Fruit fly (Drosophila melanogaster) whole organism, embryonic: ENCODE results near the gene Targ2.

Source experiments
- Antp ChIP-seq: fragments of 200-800 bp; sonication (Bioruptor generic); optimal IDR thresholded peaks from 3 replicates; lab custom pipeline; 2016; ENCODE audit warnings: missing biosample characterization, missing genetic modification characterization
- Atf3 ChIP-seq: fragments of 200-800 bp; sonication (Bioruptor generic); optimal IDR thresholded peaks from 3 replicates; lab custom pipeline; 2016; ENCODE audit warnings: missing biosample characterization, missing genetic modification characterization
- Blimp-1 ChIP-seq: fragments of 200-800 bp; sonication (Bioruptor generic); optimal IDR thresholded peaks from 3 replicates; lab custom pipeline; 2018; ENCODE audit warnings: missing biosample characterization, missing genetic modification characterization, mild to moderate bottlenecking, moderate library complexity, missing genetic modification reagents
- Bteb2 ChIP-seq: fragments of 200-800 bp; sonication (Bioruptor generic); optimal IDR thresholded peaks from 2 replicates; lab custom pipeline; 2016; ENCODE audit warnings: missing biosample characterization, missing genetic modification characterization
- CG10321 ChIP-seq: fragments of 200-800 bp; sonication (Bioruptor generic); IDR thresholded peaks from 2 replicates; pipeline ENCODE4 v1.3.6; 2022; ENCODE audit warnings: missing biosample characterization, missing genetic modification characterization
- CG12071 ChIP-seq: fragments of 200-800 bp; sonication (Bioruptor generic); optimal IDR thresholded peaks from 3 replicates; lab custom pipeline; 2018; ENCODE audit warnings: missing biosample characterization, mild to moderate bottlenecking, missing genetic modification characterization
- CG12155 ChIP-seq: fragments of 200-800 bp; sonication (Bioruptor generic); optimal IDR thresholded peaks from 3 replicates; lab custom pipeline; 2016; ENCODE audit warnings: missing biosample characterization, missing genetic modification characterization
- CG12769 ChIP-seq: fragments of 200-800 bp; sonication (Bioruptor generic); optimal IDR thresholded peaks from 2 replicates; lab custom pipeline; 2019; ENCODE audit warnings: missing biosample characterization, mild to moderate bottlenecking, missing genetic modification characterization, moderate library complexity
- CG13424 ChIP-seq: fragments of 200-800 bp; sonication (Bioruptor generic); optimal IDR thresholded peaks from 2 replicates; lab custom pipeline; 2019; ENCODE audit warnings: missing biosample characterization, mild to moderate bottlenecking, missing genetic modification characterization, moderate library complexity
- CG14050 ChIP-seq: fragments of 200-800 bp; sonication (Bioruptor generic); IDR thresholded peaks from 3 replicates; pipeline ENCODE4 v1.3.6; 2022; ENCODE audit warnings: missing biosample characterization, missing genetic modification characterization
- CG14860 ChIP-seq: fragments of 200-800 bp; sonication (Bioruptor generic); IDR thresholded peaks from 3 replicates; pipeline ENCODE4 v1.3.6; 2022; ENCODE audit warnings: missing biosample characterization, missing genetic modification characterization; ENCODE audit not compliant: partially characterized antibody
- CG15073 ChIP-seq: fragments of 200-800 bp; sonication (Bioruptor generic); optimal IDR thresholded peaks from 2 replicates; lab custom pipeline; 2016; ENCODE audit warnings: missing biosample characterization, missing genetic modification characterization
- CG18011 ChIP-seq: fragments of 200-800 bp; sonication (Bioruptor generic); optimal IDR thresholded peaks from 2 replicates; lab custom pipeline; 2017; ENCODE audit warnings: missing biosample characterization, missing genetic modification characterization, mild to moderate bottlenecking, moderate library complexity, missing genotype
- CG18599 ChIP-seq: fragments of 200-800 bp; sonication (Bioruptor generic); optimal IDR thresholded peaks from 3 replicates; lab custom pipeline; 2017; ENCODE audit warnings: missing biosample characterization, missing genetic modification characterization, mild to moderate bottlenecking, moderate library complexity, missing genetic modification reagents
- CG30431 ChIP-seq: fragments of 200-800 bp; sonication (Bioruptor generic); optimal IDR thresholded peaks from 2 replicates; lab custom pipeline; 2017; ENCODE audit warnings: missing biosample characterization, missing genetic modification characterization
- CG4328 ChIP-seq: fragments of 200-800 bp; sonication (Bioruptor generic); optimal IDR thresholded peaks from 3 replicates; lab custom pipeline; 2017; ENCODE audit warnings: missing biosample characterization, missing genetic modification reagents, missing genetic modification characterization
- CG7987 ChIP-seq: fragments of 200-800 bp; sonication (Bioruptor generic); optimal IDR thresholded peaks from 2 replicates; lab custom pipeline; 2018; ENCODE audit warnings: missing biosample characterization, mild to moderate bottlenecking, missing genetic modification characterization, moderate library complexity
- CG9727 ChIP-seq: fragments of 200-800 bp; sonication (Bioruptor generic); optimal IDR thresholded peaks from 3 replicates; lab custom pipeline; 2017; ENCODE audit warnings: missing biosample characterization, mild to moderate bottlenecking, missing genetic modification characterization
- CG9932 ChIP-seq: fragments of 200-800 bp; sonication (Bioruptor generic); IDR thresholded peaks from 2 replicates; pipeline ENCODE4 v1.3.6; 2022; ENCODE audit warnings: missing biosample characterization, missing genetic modification characterization
- Dref ChIP-seq: fragments of 200-800 bp; sonication (Bioruptor generic); IDR thresholded peaks from 2 replicates; pipeline ENCODE4 v1.3.6; 2022; ENCODE audit warnings: missing biosample characterization, missing genetic modification characterization
- E2f1 ChIP-seq: fragments of 200-800 bp; sonication (Bioruptor generic); IDR thresholded peaks from 2 replicates; pipeline ENCODE4 v1.3.6; 2022; ENCODE audit warnings: missing biosample characterization, missing genetic modification characterization
- Ets65A ChIP-seq: fragments of 200-800 bp; sonication (Bioruptor generic); peaks from one replicate; lab custom pipeline; 2016; ENCODE audit warnings: missing biosample characterization, missing genetic modification characterization
- Ets97D ChIP-seq: fragments of 200-800 bp; sonication (Bioruptor generic); optimal IDR thresholded peaks from 3 replicates; lab custom pipeline; 2016; ENCODE audit warnings: missing biosample characterization, missing genetic modification characterization
- Fer2 ChIP-seq: fragments of 200-800 bp; sonication (Bioruptor generic); optimal IDR thresholded peaks from 2 replicates; lab custom pipeline; 2018; ENCODE audit warnings: missing biosample characterization, mild to moderate bottlenecking, missing genetic modification characterization, moderate library complexity
- Hr39 ChIP-seq: fragments of >200 bp; optimal IDR thresholded peaks from 2 replicates; lab custom pipeline; 2017
- Lpt ChIP-seq: fragments of >200 bp; optimal IDR thresholded peaks from 2 replicates; lab custom pipeline; 2018; ENCODE audit warnings: missing biosample characterization, missing genetic modification characterization
- Mes4 ChIP-seq: fragments of 200-800 bp; sonication (Bioruptor generic); optimal IDR thresholded peaks from 2 replicates; lab custom pipeline; 2016; ENCODE audit warnings: missing biosample characterization, missing genetic modification characterization
- Opbp ChIP-seq: fragments of 200-800 bp; sonication (Bioruptor generic); IDR thresholded peaks from 3 replicates; pipeline ENCODE4 v1.3.6; 2022; ENCODE audit warnings: missing biosample characterization, missing genetic modification characterization; ENCODE audit not compliant: partially characterized antibody
- Six4 ChIP-seq: fragments of 200-800 bp; sonication (Bioruptor generic); optimal IDR thresholded peaks from 2 replicates; lab custom pipeline; 2016; ENCODE audit warnings: missing biosample characterization, missing genetic modification characterization
- ab ChIP-seq: fragments of 200-800 bp; sonication (Bioruptor generic); optimal IDR thresholded peaks from 2 replicates; lab custom pipeline; 2016; ENCODE audit warnings: missing biosample characterization, missing genetic modification characterization
- ac ChIP-seq: fragments of 200-800 bp; sonication (Bioruptor generic); optimal IDR thresholded peaks from 3 replicates; lab custom pipeline; 2017; ENCODE audit warnings: missing biosample characterization, mild to moderate bottlenecking, missing genetic modification characterization
- bowl ChIP-seq: fragments of 200-800 bp; sonication (Bioruptor generic); IDR thresholded peaks from 2 replicates; pipeline ENCODE4 v1.3.6; 2022; ENCODE audit warnings: missing biosample characterization, missing genetic modification characterization
- cg ChIP-seq: fragments of 200-800 bp; sonication (Bioruptor generic); optimal IDR thresholded peaks from 3 replicates; lab custom pipeline; 2019; ENCODE audit warnings: missing biosample characterization, mild to moderate bottlenecking, missing genetic modification characterization, moderate library complexity
- chm ChIP-seq: fragments of 200-800 bp; sonication (Bioruptor generic); IDR thresholded peaks from 2 replicates; pipeline ENCODE4 v1.3.6; 2022; ENCODE audit warnings: missing biosample characterization, missing genetic modification characterization
- crol ChIP-seq: fragments of 200-800 bp; sonication (Bioruptor generic); IDR thresholded peaks from 2 replicates; pipeline ENCODE4 v1.3.6; 2022; ENCODE audit warnings: missing biosample characterization, missing genetic modification characterization
- dati ChIP-seq: fragments of 200-800 bp; sonication (Bioruptor generic); IDR thresholded peaks from 2 replicates; pipeline ENCODE4 v1.3.6; 2022; ENCODE audit warnings: missing biosample characterization, missing genetic modification characterization
- fru ChIP-seq: fragments of >200 bp; optimal IDR thresholded peaks from 2 replicates; lab custom pipeline; 2017
- gro ChIP-seq: fragments of 200-800 bp; sonication (Bioruptor generic); optimal IDR thresholded peaks from 2 replicates; lab custom pipeline; 2016; ENCODE audit warnings: missing biosample characterization, missing genetic modification characterization
- gsb-n ChIP-seq: fragments of 200-800 bp; sonication (Bioruptor generic); optimal IDR thresholded peaks from 3 replicates; lab custom pipeline; 2018; ENCODE audit warnings: missing biosample characterization, mild to moderate bottlenecking, missing genetic modification characterization
- ham ChIP-seq: fragments of 200-800 bp; sonication (Bioruptor generic); IDR thresholded peaks from 2 replicates; pipeline ENCODE4 v1.3.6; 2022; ENCODE audit warnings: missing biosample characterization, missing genetic modification characterization
- jumu ChIP-seq: fragments of 200-800 bp; sonication (Bioruptor generic); optimal IDR thresholded peaks from 3 replicates; lab custom pipeline; 2016; ENCODE audit warnings: missing biosample characterization, missing genetic modification characterization
- klu ChIP-seq: fragments of 200-800 bp; sonication (Bioruptor generic); IDR thresholded peaks from 2 replicates; pipeline ENCODE4 v1.3.6; 2022; ENCODE audit warnings: missing biosample characterization, missing genetic modification characterization
- mirr ChIP-seq: fragments of 200-800 bp; sonication (Bioruptor generic); optimal IDR thresholded peaks from 3 replicates; lab custom pipeline; 2018; ENCODE audit warnings: missing biosample characterization, mild to moderate bottlenecking, missing genetic modification characterization
- peb ChIP-seq: fragments of 200-800 bp; sonication (Bioruptor generic); IDR thresholded peaks from 2 replicates; pipeline ENCODE4 v1.3.6; 2022; ENCODE audit warnings: missing biosample characterization, missing genetic modification characterization
- repo ChIP-seq: fragments of 200-800 bp; sonication (Bioruptor generic); optimal IDR thresholded peaks from 2 replicates; lab custom pipeline; 2016; ENCODE audit warnings: missing biosample characterization, missing genetic modification characterization
- ro ChIP-seq: fragments of 200-800 bp; sonication (Bioruptor generic); IDR thresholded peaks from 2 replicates; pipeline ENCODE4 v1.3.6; 2022; ENCODE audit warnings: missing biosample characterization, missing genetic modification characterization
- row ChIP-seq: fragments of 200-800 bp; sonication (Bioruptor generic); IDR thresholded peaks from 3 replicates; pipeline ENCODE4 v1.3.6; 2022; ENCODE audit warnings: missing biosample characterization, missing genetic modification characterization
- seq ChIP-seq: fragments of 200-800 bp; sonication (Bioruptor generic); IDR thresholded peaks from 2 replicates; pipeline ENCODE4 v1.3.6; 2022; ENCODE audit warnings: missing biosample characterization, missing genetic modification characterization
- sqz ChIP-seq: fragments of 200-800 bp; sonication (Bioruptor generic); optimal IDR thresholded peaks from 3 replicates; lab custom pipeline; 2018; ENCODE audit warnings: missing biosample characterization, mild to moderate bottlenecking, missing genetic modification characterization
- ssp ChIP-seq: fragments of 200-800 bp; sonication (Bioruptor generic); IDR thresholded peaks from 2 replicates; pipeline ENCODE4 v1.3.6; 2022; ENCODE audit warnings: missing biosample characterization, missing genetic modification characterization
- vfl ChIP-seq: fragments of 200-800 bp; sonication (Bioruptor generic); optimal IDR thresholded peaks from 2 replicates; lab custom pipeline; 2016; ENCODE audit warnings: missing biosample characterization, missing genetic modification characterization
- vvl ChIP-seq: fragments of 200-800 bp; sonication (Bioruptor generic); IDR thresholded peaks from 2 replicates; pipeline ENCODE4 v1.3.6; 2022; ENCODE audit warnings: missing biosample characterization, missing genetic modification characterization
- wek ChIP-seq: fragments of 200-800 bp; sonication (Bioruptor generic); optimal IDR thresholded peaks from 3 replicates; lab custom pipeline; 2018; ENCODE audit warnings: missing biosample characterization, mild to moderate bottlenecking, missing genetic modification characterization, moderate library complexity
- zfh1 ChIP-seq: fragments of 200-800 bp; sonication (Bioruptor generic); IDR thresholded peaks from 3 replicates; pipeline ENCODE4 v1.3.6; 2022; ENCODE audit warnings: missing biosample characterization, missing genetic modification characterization

Targ2 gene

dm6 chr3L:21196563-21196962 is 6.5 kb downstream of the Targ2 start, which contains the start of the genes Targ3 and park (continued):
- TF ChIP-seq Antp (GFP tag; lab: Kevin White, UChicago) = peak; percentile 15
- no peak for TF ChIP-seq Fer2
- TF ChIP-seq Opbp (GFP tag; lab: Robert Waterston, UW) = no peak
- no peak for TF ChIP-seq ro (GFP tag; lab: Robert Waterston, UW)
- no peak for TF ChIP-seq Six4
- no peak for TF ChIP-seq CG9727 (GFP tag; lab: Kevin White, UChicago)
- no peak for TF ChIP-seq CG15073 (GFP tag; lab: Kevin White, UChicago)
- TF ChIP-seq Hr39 (lab: Kevin White, UChicago) = no peak
- no peak for TF ChIP-seq peb (GFP tag; lab: Robert Waterston, UW)
- no peak for TF ChIP-seq repo (GFP tag; lab: Kevin White, UChicago)
- no peak for TF ChIP-seq E2f1 (GFP tag; lab: Robert Waterston, UW)
- TF ChIP-seq CG7987 (GFP tag; lab: Kevin White, UChicago) = peak; percentile 47
- TF ChIP-seq jumu (GFP tag; lab: Kevin White, UChicago) = no peak
- no peak for TF ChIP-seq gsb-n (tag; lab: Kevin White, UChicago)
- TF ChIP-seq Bteb2 = peak; percentile 19
- TF ChIP-seq CG30431 (GFP tag; lab: Kevin White, UChicago) = no peak
- no peak for TF ChIP-seq bowl (GFP tag; lab: Robert Waterston, UW)
- no peak for TF ChIP-seq dati (GFP tag; lab: Robert Waterston, UW)
- no peak for TF ChIP-seq CG14860 (GFP tag; lab: Robert Waterston, UW)
- TF ChIP-seq ham (GFP tag; lab: Robert Waterston, UW) = no peak
- TF ChIP-seq fru = no peak
- no peak for TF ChIP-seq ab (GFP tag; lab: Kevin White, UChicago)
- TF ChIP-seq Mes4 (GFP tag; lab: Kevin White, UChicago) = peak; percentile 2
- TF ChIP-seq seq (GFP tag; lab: Robert Waterston, UW) = no peak
- TF ChIP-seq CG18599 (GFP tag; lab: Kevin White, UChicago) = no peak
- TF ChIP-seq vfl = no peak
- TF ChIP-seq chm (GFP tag; lab: Robert Waterston, UW) = no peak
- TF ChIP-seq cg (GFP tag; lab: Kevin White, UChicago) = no peak
- no peak for TF ChIP-seq CG12071 (GFP tag; lab: Kevin White, UChicago)
- no peak for TF ChIP-seq CG10321 (GFP tag; lab: Robert Waterston, UW)
- peak; percentile 57 for TF ChIP-seq CG12769
- TF ChIP-seq klu (GFP tag; lab: Robert Waterston, UW) = no peak
- no peak for TF ChIP-seq Ets65A (GFP tag; lab: Kevin White, UChicago)
- no peak for TF ChIP-seq ac
- TF ChIP-seq CG12155 (GFP tag; lab: Kevin White, UChicago) = peak; percentile 52
- peak; percentile 40 for TF ChIP-seq mirr (GFP tag; lab: Kevin White, UChicago)
- no peak for TF ChIP-seq gro (GFP tag; lab: Kevin White, UChicago)
- TF ChIP-seq Dref (GFP tag; lab: Robert Waterston, UW) = peak; percentile 48
- TF ChIP-seq zfh1 = no peak
- no peak for TF ChIP-seq sqz (GFP tag; lab: Kevin White, UChicago)
- no peak for TF ChIP-seq ssp
- no peak for TF ChIP-seq Atf3 (GFP tag; lab: Kevin White, UChicago)
- TF ChIP-seq CG13424 (tag; lab: Kevin White, UChicago) = no peak
- TF ChIP-seq Lpt (GFP tag; lab: Kevin White, UChicago) = no peak
- TF ChIP-seq Blimp-1 (GFP tag; lab: Kevin White, UChicago) = no peak
- peak; percentile 34; the same call in 1 of the 3 replicates for TF ChIP-seq row
- TF ChIP-seq CG9932 (GFP tag; lab: Robert Waterston, UW) = peak; percentile 29; the same call in 1 of the 2 replicates
- TF ChIP-seq CG4328 (GFP tag; lab: Kevin White, UChicago) = no peak
- TF ChIP-seq crol (GFP tag; lab: Robert Waterston, UW) = no peak
- no peak for TF ChIP-seq CG14050 (GFP tag; lab: Robert Waterston, UW)
- peak; percentile 39 for TF ChIP-seq vvl (GFP tag; lab: Robert Waterston, UW)
- TF ChIP-seq Ets97D (GFP tag; lab: Kevin White, UChicago) = peak; percentile 53
- no peak for TF ChIP-seq wek (GFP tag; lab: Kevin White, UChicago)
- TF ChIP-seq CG18011 (GFP tag; lab: Kevin White, UChicago) = peak; percentile 2
